Worm (Caenorhabditis elegans) whole organism, mixed stage, embryonic: ENCODE measurements around the gene F45G2.7.

Experiments
- blmp-1 ChIP-seq: fragments of 150-350 bp; optimal IDR thresholded peaks from 2 replicates; lab custom pipeline; 2014; ENCODE audit warnings: missing biosample characterization, missing genetic modification characterization
- mep-1 ChIP-seq: fragments of 150-350 bp; optimal IDR thresholded peaks from 2 replicates; lab custom pipeline; 2017; ENCODE audit warnings: missing biosample characterization, missing genetic modification reagents, missing genetic modification characterization, inconsistent platforms
- sptf-1 ChIP-seq: sonication (generic microtip); optimal IDR thresholded peaks from 2 replicates; lab custom pipeline; 2017; ENCODE audit warnings: mild to moderate bottlenecking, missing genetic modification characterization, moderate library complexity, missing compliant biosample characterization
- unc-39 ChIP-seq: fragments of 150-350 bp; optimal IDR thresholded peaks from 2 replicates; lab custom pipeline; 2014; ENCODE audit warnings: missing biosample characterization, missing genetic modification characterization
- unc-62 ChIP-seq: fragments of 150-350 bp; optimal IDR thresholded peaks from 2 replicates; lab custom pipeline; 2014; ENCODE audit warnings: missing biosample characterization, missing genetic modification reagents, missing genetic modification characterization

DNA sequence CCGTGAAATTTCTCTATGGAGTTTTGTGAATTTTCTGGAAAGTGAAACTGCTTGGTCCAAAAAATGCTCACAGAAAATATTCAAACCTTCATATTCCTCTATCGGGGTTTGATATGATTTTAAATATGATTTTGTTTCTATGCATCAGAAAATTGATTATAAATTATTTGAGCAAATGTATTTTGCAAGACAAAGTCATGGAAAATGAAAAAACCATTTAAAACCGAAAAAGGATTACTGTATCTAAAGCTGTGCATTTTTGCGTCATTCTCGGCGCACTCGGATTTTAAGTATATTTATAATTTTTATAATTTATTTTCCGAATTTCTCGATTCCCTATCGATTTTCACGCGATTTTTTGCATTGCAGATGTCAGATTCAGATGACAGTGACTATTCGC, 37.2 kb upstream of the F45G2.7 start, which contains the start of gene pssy-2:
- no peak for TF ChIP-seq mep-1 (tag; lab: Kevin White, UChicago)
- no peak for TF ChIP-seq unc-39 (tag; lab: Kevin White, UChicago)
- TF ChIP-seq blmp-1 = no peak
- TF ChIP-seq unc-62 (GFP tag; lab: Kevin White, UChicago) = no peak
- no peak for TF ChIP-seq sptf-1 (tag; lab: Kevin White, UChicago)
